Worm (Caenorhabditis elegans) whole organism, L4 larva: Measurements from ENCODE around the gene clec-125.

Experiments used
- D1046.2 ChIP-seq: fragments of 200-800 bp; sonication (Bioruptor generic); IDR thresholded peaks from 2 replicates; pipeline ENCODE4 v1.3.6; 2022; ENCODE audit warnings: missing genetic modification characterization, missing compliant biosample characterization
- F37D6.2 ChIP-seq: sonication (generic microtip); optimal IDR thresholded peaks from 2 replicates; lab custom pipeline; 2016; ENCODE audit warnings: mild to moderate bottlenecking, missing genetic modification characterization, missing compliant biosample characterization
- F44E2.7 ChIP-seq: fragments of 200-800 bp; sonication (Bioruptor generic); IDR thresholded peaks from 2 replicates; pipeline ENCODE4 v2.1.2; 2022; ENCODE audit warnings: missing genetic modification characterization, missing compliant biosample characterization
- F49E8.2 ChIP-seq: sonication (generic microtip); optimal IDR thresholded peaks from 2 replicates; lab custom pipeline; 2016; ENCODE audit warnings: missing compliant biosample characterization, mild to moderate bottlenecking, missing genetic modification characterization, borderline replicate concordance
- R02D3.7 ChIP-seq: fragments of 150-350 bp; sonication (generic microtip); optimal IDR thresholded peaks from 3 replicates; lab custom pipeline; 2014; ENCODE audit warnings: missing biosample characterization, missing genetic modification characterization
- aha-1 ChIP-seq: fragments of 150-350 bp; peaks from one replicate; lab custom pipeline; 2014; ENCODE audit warnings: missing biosample characterization, missing genetic modification characterization
- ama-1 ChIP-seq: fragments of 150-350 bp; optimal IDR thresholded peaks from 2 replicates; lab custom pipeline; 2014; ENCODE audit warnings: inconsistent platforms, mixed read lengths
- attf-4 ChIP-seq: sonication (generic microtip); optimal IDR thresholded peaks from 3 replicates; lab custom pipeline; 2017; ENCODE audit warnings: missing biosample characterization, missing genetic modification characterization
- ceh-28 ChIP-seq: fragments of 150-350 bp; optimal IDR thresholded peaks from 2 replicates; lab custom pipeline; 2014; ENCODE audit warnings: missing biosample characterization, missing genetic modification reagents, missing genetic modification characterization
- ceh-62 ChIP-seq: sonication (generic microtip); optimal IDR thresholded peaks from 2 replicates; lab custom pipeline; 2017; ENCODE audit warnings: missing biosample characterization, missing genetic modification characterization
- cey-2 ChIP-seq: sonication (generic microtip); optimal IDR thresholded peaks from 3 replicates; lab custom pipeline; 2017; ENCODE audit warnings: missing genetic modification characterization, mild to moderate bottlenecking, missing compliant biosample characterization, antibody characterized with exemption, borderline replicate concordance; ENCODE audit not compliant: insufficient read depth
- daf-16 ChIP-seq, 3 experiments: sonication (generic microtip); optimal IDR thresholded peaks; 2 replicates each; lab custom pipeline; 2016 to 2017; ENCODE audit warnings: missing genetic modification characterization in 3 of 3, missing genetic modification reagents in 3 of 3, mild to moderate bottlenecking in 2 of 3, missing compliant biosample characterization in 2 of 3, missing biosample characterization in 1 of 3, moderate library complexity in 1 of 3
- dmd-6 ChIP-seq: fragments of 200-800 bp; sonication (Bioruptor generic); IDR thresholded peaks from 2 replicates; pipeline ENCODE4 v1.3.6; 2022; ENCODE audit warnings: missing genetic modification reagents, missing genetic modification characterization, missing compliant biosample characterization
- dpl-1 ChIP-seq: fragments of 150-350 bp; optimal IDR thresholded peaks from 2 replicates; lab custom pipeline; 2014; ENCODE audit warnings: missing biosample characterization, missing genetic modification reagents, missing genetic modification characterization
- dve-1 ChIP-seq: sonication (generic microtip); optimal IDR thresholded peaks from 2 replicates; lab custom pipeline; 2017; ENCODE audit warnings: antibody characterized with exemption, mild to moderate bottlenecking, missing genetic modification characterization, missing compliant biosample characterization; ENCODE audit not compliant: insufficient read depth
- fkh-10 ChIP-seq: fragments of 150-350 bp; optimal IDR thresholded peaks from 2 replicates; lab custom pipeline; 2014; ENCODE audit warnings: missing biosample characterization, missing genetic modification reagents, missing genetic modification characterization
- gei-8 ChIP-seq: fragments of 200-800 bp; sonication (Bioruptor generic); optimal IDR thresholded peaks from 2 replicates; lab custom pipeline; 2018; ENCODE audit warnings: mild to moderate bottlenecking, missing genetic modification characterization, missing compliant biosample characterization
- hif-1 ChIP-seq, 2 experiments: sonication (generic microtip); optimal IDR thresholded peaks; 2 replicates each; lab custom pipeline; 2016 to 2017; ENCODE audit warnings: missing compliant biosample characterization in 2 of 2, missing genetic modification characterization in 2 of 2, missing genetic modification reagents in 2 of 2, missing genotype in 2 of 2, mild to moderate bottlenecking in 1 of 2
- hlh-11 ChIP-seq: fragments of 200-800 bp; sonication (Bioruptor generic); optimal IDR thresholded peaks from 2 replicates; lab custom pipeline; 2018; ENCODE audit warnings: mild to moderate bottlenecking, missing genetic modification characterization, missing compliant biosample characterization
- hlh-30 ChIP-seq: sonication (generic microtip); optimal IDR thresholded peaks from 2 replicates; lab custom pipeline; 2017; ENCODE audit warnings: antibody characterized with exemption, mild to moderate bottlenecking, missing genetic modification characterization, missing compliant biosample characterization; ENCODE audit not compliant: insufficient read depth
- hmg-1.1 ChIP-seq: fragments of 200-800 bp; sonication (Bioruptor generic); IDR thresholded peaks from 2 replicates; pipeline ENCODE4 v1.3.6; 2022; ENCODE audit warnings: missing genetic modification reagents, missing genetic modification characterization, missing compliant biosample characterization
- lim-7 ChIP-seq: fragments of 200-800 bp; sonication (Bioruptor generic); IDR thresholded peaks from 2 replicates; pipeline ENCODE4 v1.3.6; 2022; ENCODE audit warnings: missing genetic modification characterization, missing compliant biosample characterization
- lin-1 ChIP-seq: fragments of 200-800 bp; sonication (Bioruptor generic); IDR thresholded peaks from 2 replicates; pipeline ENCODE4 v1.3.6; 2022; ENCODE audit warnings: missing genetic modification reagents, missing genetic modification characterization, missing compliant biosample characterization
- lin-38 ChIP-seq: fragments of 200-800 bp; sonication (Bioruptor generic); IDR thresholded peaks from 2 replicates; pipeline ENCODE4 v1.3.6; 2022; ENCODE audit warnings: missing genetic modification reagents, missing genetic modification characterization, missing compliant biosample characterization
- lsy-2 ChIP-seq, 2 experiments: fragments of 150-350 bp in 1 of 2; sonication (generic microtip) in 1 of 2; optimal IDR thresholded peaks; 2 replicates each; lab custom pipeline; 2014 to 2017; ENCODE audit warnings: missing biosample characterization in 2 of 2, missing genetic modification characterization in 2 of 2
- mdl-1 ChIP-seq, 2 experiments: fragments of 150-350 bp in 1 of 2; sonication (generic microtip) in 1 of 2; optimal IDR thresholded peaks; 2 replicates each; lab custom pipeline; 2014 to 2017; ENCODE audit warnings: missing biosample characterization in 2 of 2, missing genetic modification characterization in 2 of 2
- mep-1 ChIP-seq: fragments of 150-350 bp; sonication (generic microtip); optimal IDR thresholded peaks from 3 replicates; lab custom pipeline; 2014; ENCODE audit warnings: missing biosample characterization, missing genetic modification characterization
- nhr-102 ChIP-seq: sonication (generic microtip); optimal IDR thresholded peaks from 2 replicates; lab custom pipeline; 2016; ENCODE audit warnings: mild to moderate bottlenecking, missing genetic modification characterization, moderate library complexity, missing compliant biosample characterization
- pha-4 ChIP-seq, 2 experiments: fragments of 150-350 bp in 1 of 2; fragments of 200-800 bp in 1 of 2; sonication (Bioruptor generic) in 1 of 2; IDR thresholded peaks in 1 of 2; optimal IDR thresholded peaks in 1 of 2; 2 replicates each; pipeline versions ENCODE4 v1.3.6 to Lab custom; 2014 to 2022; ENCODE audit warnings: missing genetic modification characterization in 2 of 2, missing genetic modification reagents in 2 of 2, missing biosample characterization in 1 of 2, missing compliant biosample characterization in 1 of 2
- pqm-1 ChIP-seq: sonication (generic microtip); optimal IDR thresholded peaks from 2 replicates; lab custom pipeline; 2017; ENCODE audit warnings: missing biosample characterization, missing genetic modification characterization
- rbr-2 ChIP-seq: sonication (generic microtip); optimal IDR thresholded peaks from 2 replicates; lab custom pipeline; 2016; ENCODE audit warnings: missing genotype, missing genetic modification characterization, missing compliant biosample characterization
- set-16 ChIP-seq: fragments of 200-800 bp; sonication (Bioruptor generic); IDR thresholded peaks from 2 replicates; pipeline ENCODE4 v1.3.6; 2022; ENCODE audit warnings: missing genetic modification reagents, missing genetic modification characterization, missing compliant biosample characterization
- snpc-4 ChIP-seq: fragments of 150-350 bp; optimal IDR thresholded peaks from 2 replicates; lab custom pipeline; 2014; ENCODE audit warnings: missing biosample characterization, missing genetic modification characterization
- spr-1 ChIP-seq: sonication (generic microtip); optimal IDR thresholded peaks from 2 replicates; lab custom pipeline; 2016; ENCODE audit warnings: mild to moderate bottlenecking, missing genetic modification characterization, missing compliant biosample characterization
- tag-97 ChIP-seq: fragments of 200-800 bp; sonication (Bioruptor generic); IDR thresholded peaks from 2 replicates; pipeline ENCODE4 v1.3.6; 2022; ENCODE audit warnings: missing genetic modification characterization, missing compliant biosample characterization
- tra-1 ChIP-seq: fragments of 200-800 bp; sonication (Bioruptor generic); IDR thresholded peaks from 2 replicates; pipeline ENCODE4 v1.3.6; 2022; ENCODE audit warnings: missing genetic modification reagents, missing genetic modification characterization, missing compliant biosample characterization
- unc-130 ChIP-seq: sonication (generic microtip); optimal IDR thresholded peaks from 2 replicates; lab custom pipeline; 2016; ENCODE audit warnings: missing genetic modification reagents, missing genetic modification characterization, missing compliant biosample characterization
- unc-62 ChIP-seq, 3 experiments: fragments of 150-350 bp in 1 of 3; sonication (generic microtip); optimal IDR thresholded peaks in 2 of 3; peaks in 1 of 3; 1 replicate in 1 of 3; 2 replicates in 2 of 3; lab custom pipeline; 2014 to 2017; ENCODE audit warnings: missing biosample characterization in 3 of 3, missing genetic modification characterization in 3 of 3, missing genetic modification reagents in 3 of 3, missing genotype in 1 of 3
- zip-11 ChIP-seq: fragments of 200-800 bp; sonication (Bioruptor generic); IDR thresholded peaks from 2 replicates; pipeline ENCODE4 v1.3.6; 2022; ENCODE audit warnings: missing genetic modification characterization, missing compliant biosample characterization
- ztf-11 ChIP-seq: fragments of 150-350 bp; optimal IDR thresholded peaks from 2 replicates; lab custom pipeline; 2014; ENCODE audit warnings: missing biosample characterization, missing genetic modification characterization

clec-125 gene

DNA sequence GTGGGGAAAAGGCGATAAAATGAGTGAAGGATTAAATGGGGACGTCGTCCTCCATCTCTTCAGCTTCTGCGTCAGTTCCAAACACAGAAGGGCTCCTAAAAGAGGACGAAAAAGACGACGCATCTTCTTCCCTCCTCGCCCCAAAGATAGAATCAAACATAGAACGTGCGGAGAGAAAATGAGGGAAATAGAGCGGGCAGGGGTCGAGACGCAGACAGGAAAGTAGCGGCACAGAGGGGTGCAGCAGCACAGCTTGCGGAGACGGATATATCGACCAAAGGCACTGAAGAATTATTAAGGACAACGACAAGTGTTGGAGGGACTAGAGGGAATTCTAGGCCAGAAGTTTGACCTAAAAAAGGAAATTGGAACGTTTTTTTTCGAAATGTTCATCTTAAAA, 31.5 kb downstream of the clec-125 start:
- no peak for TF ChIP-seq attf-4 (tag; lab: Kevin White, UChicago)
- TF ChIP-seq dve-1 (tag; lab: Kevin White, UChicago) = peak; percentile 33
- peak in 1 of 2 experiments; percentile 53 for TF ChIP-seq hif-1 (tag; optimal IDR thresholded peaks at IDR 0.05; lab: Kevin White, UChicago)
- no peak for TF ChIP-seq lin-1 (GFP tag; lab: Robert Waterston, UW)
- no peak for TF ChIP-seq ceh-62
- TF ChIP-seq fkh-10 (GFP tag; lab: Kevin White, UChicago) = peak; percentile 22
- TF ChIP-seq ama-1 (lab: Kevin White, UChicago) = no peak
- no peak for TF ChIP-seq pha-4 (GFP tag; IDR thresholded peaks at IDR 0.05; lab: Robert Waterston, UW)
- no peak for TF ChIP-seq pha-4 (tag; optimal IDR thresholded peaks at IDR 0.05; lab: Kevin White, UChicago)
- no peak for TF ChIP-seq ceh-28 (tag; lab: Kevin White, UChicago)
- TF ChIP-seq cey-2 (tag; lab: Kevin White, UChicago) = no peak
- peak; percentile 7 to 69 for TF ChIP-seq lsy-2 (tag; optimal IDR thresholded peaks at IDR 0.05; lab: Kevin White, UChicago)
- peak in 1 of 2 experiments; percentile 85 for TF ChIP-seq unc-62 (GFP tag; optimal IDR thresholded peaks at IDR 0.05 in 1 of 2; lab: Kevin White, UChicago)
- no peak for TF ChIP-seq unc-62 (tag; optimal IDR thresholded peaks at IDR 0.05; lab: Kevin White, UChicago)
- peak; percentile 24 for TF ChIP-seq hlh-30 (tag; lab: Kevin White, UChicago)
- no peak for TF ChIP-seq tra-1 (GFP tag; lab: Robert Waterston, UW)
- TF ChIP-seq aha-1 (tag; lab: Kevin White, UChicago) = peak; percentile 88
- TF ChIP-seq mep-1 = peak; percentile 37
- TF ChIP-seq hmg-1.1 (GFP tag; lab: Robert Waterston, UW) = peak; percentile 63
- no peak for TF ChIP-seq zip-11 (GFP tag; lab: Robert Waterston, UW)
- TF ChIP-seq mdl-1 (tag; optimal IDR thresholded peaks at IDR 0.05; lab: Kevin White, UChicago) = peak in 1 of 2 experiments; percentile 51
- TF ChIP-seq set-16 (GFP tag; lab: Robert Waterston, UW) = peak; percentile 41; the same call in 1 of the 2 replicates
- TF ChIP-seq rbr-2 (tag; lab: Kevin White, UChicago) = peak; percentile 42
- TF ChIP-seq dpl-1 (GFP tag; lab: Kevin White, UChicago) = peak; percentile 8

DNA sequence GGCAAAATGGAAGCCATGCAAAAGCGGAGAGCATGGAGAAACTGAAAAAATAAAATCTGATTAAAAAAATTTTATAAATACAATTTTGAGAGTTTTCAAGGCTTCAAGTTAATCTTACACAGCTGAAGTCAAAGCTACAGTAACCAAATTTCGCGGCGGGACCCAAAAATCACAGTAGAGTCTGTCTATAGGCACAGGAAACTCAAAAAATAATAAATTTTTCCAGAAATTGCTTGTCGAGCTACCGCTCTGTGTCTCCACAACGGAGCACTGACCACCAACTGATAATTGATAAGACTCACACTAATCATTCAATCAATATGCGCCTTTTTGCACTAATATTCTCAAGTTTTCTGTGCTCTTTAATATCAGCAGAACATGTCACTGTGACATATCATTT, 34.5 kb downstream of the clec-125 start, which contains the start of gene W10G11.19:
TSS of gene W10G11.19 (plus strand) at position 301 of the 400 bp plus-strand sequence.
- TF ChIP-seq R02D3.7 = no peak
- TF ChIP-seq F44E2.7 (GFP tag; lab: Robert Waterston, UW) = no peak
- no peak for TF ChIP-seq F37D6.2
- TF ChIP-seq pqm-1 (tag; lab: Kevin White, UChicago) = peak; percentile 13
- TF ChIP-seq nhr-102 = no peak
- TF ChIP-seq unc-130 (GFP tag; lab: Kevin White, UChicago) = no peak
- no peak for TF ChIP-seq snpc-4 (tag; lab: Kevin White, UChicago)
- no peak for TF ChIP-seq spr-1 (tag; lab: Kevin White, UChicago)
- TF ChIP-seq mdl-1 (tag; optimal IDR thresholded peaks at IDR 0.05; lab: Kevin White, UChicago) = no peak
- TF ChIP-seq hlh-11 (tag; lab: Kevin White, UChicago) = peak; percentile 18
- no peak for TF ChIP-seq gei-8 (GFP tag; lab: Kevin White, UChicago)
- TF ChIP-seq ztf-11 = no peak
- TF ChIP-seq D1046.2 (GFP tag; lab: Robert Waterston, UW) = no peak
- no peak for TF ChIP-seq lim-7 (GFP tag; lab: Robert Waterston, UW)
- TF ChIP-seq daf-16 (GFP tag; optimal IDR thresholded peaks at IDR 0.05; lab: Kevin White, UChicago) = no peak
- peak; percentile 28 for TF ChIP-seq daf-16 (tag; optimal IDR thresholded peaks at IDR 0.05; lab: Kevin White, UChicago)
- TF ChIP-seq cey-2 (tag; lab: Kevin White, UChicago) = no peak
- TF ChIP-seq unc-62 (GFP tag; optimal IDR thresholded peaks at IDR 0.05 in 1 of 2; lab: Kevin White, UChicago) = peak in 1 of 2 experiments; percentile 7
- TF ChIP-seq unc-62 (tag; optimal IDR thresholded peaks at IDR 0.05; lab: Kevin White, UChicago) = no peak
- TF ChIP-seq tag-97 (GFP tag; lab: Robert Waterston, UW) = no peak
- no peak for TF ChIP-seq lin-38 (GFP tag; lab: Robert Waterston, UW)
- TF ChIP-seq dmd-6 = peak; percentile 21; the same call in 1 of the 2 replicates
- TF ChIP-seq F49E8.2 (tag; lab: Kevin White, UChicago) = no peak
